Worm (Caenorhabditis elegans) whole organism, L2 larva: ENCODE measurements around the gene cpt-3.

ENCODE experiments used
- C34F6.9 ChIP-seq: fragments of 150-350 bp; optimal IDR thresholded peaks from 2 replicates; lab custom pipeline; 2014; ENCODE audit warnings: missing biosample characterization, missing genetic modification characterization
- ZK546.5 ChIP-seq: sonication (generic microtip); optimal IDR thresholded peaks from 2 replicates; lab custom pipeline; 2017; ENCODE audit warnings: missing biosample characterization, missing genetic modification characterization
- ama-1 ChIP-seq: fragments of 150-350 bp; optimal IDR thresholded peaks from 2 replicates; lab custom pipeline; 2018; ENCODE audit warnings: inconsistent platforms
- dmd-4 ChIP-seq: sonication (generic microtip); optimal IDR thresholded peaks from 2 replicates; lab custom pipeline; 2017; ENCODE audit warnings: missing biosample characterization, missing genetic modification characterization
- elt-1 ChIP-seq: fragments of 150-350 bp; optimal IDR thresholded peaks from 2 replicates; lab custom pipeline; 2014; ENCODE audit warnings: missing biosample characterization, missing genetic modification characterization
- lsy-2 ChIP-seq, 2 experiments: fragments of 150-350 bp in 1 of 2; sonication (generic microtip) in 1 of 2; optimal IDR thresholded peaks; 2 replicates each; lab custom pipeline; 2014 to 2017; ENCODE audit warnings: missing biosample characterization in 2 of 2, missing genetic modification characterization in 2 of 2
- nhr-129 ChIP-seq: fragments of 150-350 bp; optimal IDR thresholded peaks from 2 replicates; lab custom pipeline; 2014; ENCODE audit warnings: missing biosample characterization, missing genetic modification characterization
- nhr-23 ChIP-seq: fragments of 150-350 bp; optimal IDR thresholded peaks from 2 replicates; lab custom pipeline; 2014; ENCODE audit warnings: missing biosample characterization, missing genetic modification reagents, missing genetic modification characterization
- nhr-25 ChIP-seq: fragments of 150-350 bp; sonication (generic microtip); optimal IDR thresholded peaks from 3 replicates; lab custom pipeline; 2014; ENCODE audit warnings: missing biosample characterization, missing genetic modification characterization
- skn-1 ChIP-seq: sonication (generic microtip); optimal IDR thresholded peaks from 2 replicates; lab custom pipeline; 2017; ENCODE audit warnings: missing biosample characterization, missing genetic modification characterization
- snpc-4 ChIP-seq: fragments of 150-350 bp; optimal IDR thresholded peaks from 2 replicates; lab custom pipeline; 2014; ENCODE audit warnings: missing biosample characterization, missing genetic modification characterization
- unc-62 ChIP-seq: fragments of 150-350 bp; optimal IDR thresholded peaks from 2 replicates; lab custom pipeline; 2014; ENCODE audit warnings: missing biosample characterization, missing genetic modification reagents, missing genetic modification characterization

DNA sequence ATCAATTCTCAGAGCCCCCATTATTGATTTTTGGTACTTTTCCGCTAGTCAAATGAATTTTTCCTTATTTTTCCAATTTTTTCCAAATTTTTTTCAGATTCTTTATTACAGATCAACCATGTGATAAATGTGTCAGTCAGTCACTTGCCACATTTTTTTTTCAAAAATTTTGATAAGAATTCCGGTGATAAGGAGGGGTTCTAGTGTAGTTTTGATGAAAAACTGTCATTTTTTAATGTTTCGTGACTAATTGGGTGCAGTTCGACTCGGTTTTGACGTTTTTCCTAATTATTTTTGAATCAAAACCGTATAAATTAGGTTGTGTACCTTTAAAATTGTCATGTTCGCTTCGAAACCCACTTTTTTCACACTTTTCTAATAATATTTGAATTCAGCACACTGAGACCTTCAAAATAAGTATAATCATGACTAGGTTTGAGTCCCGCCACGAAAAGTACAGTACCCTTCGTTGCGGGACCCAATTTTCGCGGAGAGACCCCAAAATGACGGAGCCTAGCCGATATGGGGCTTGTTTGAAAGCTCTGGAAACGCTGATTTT is 17.3 kb downstream of the cpt-3 start:
- TF ChIP-seq ZK546.5 (tag; lab: Kevin White, UChicago) = no peak
- TF ChIP-seq nhr-129 (tag; lab: Kevin White, UChicago) = no peak
- TF ChIP-seq nhr-23 (tag; lab: Kevin White, UChicago) = no peak
- TF ChIP-seq snpc-4 (tag; lab: Kevin White, UChicago) = no peak
- no peak for TF ChIP-seq lsy-2 (tag; optimal IDR thresholded peaks at IDR 0.05; lab: Kevin White, UChicago)
- no peak for TF ChIP-seq ama-1
- no peak for TF ChIP-seq nhr-25
- TF ChIP-seq elt-1 = no peak
- TF ChIP-seq skn-1 (tag; lab: Kevin White, UChicago) = no peak
- TF ChIP-seq unc-62 (GFP tag; lab: Kevin White, UChicago) = no peak
- no peak for TF ChIP-seq dmd-4
- TF ChIP-seq C34F6.9 (tag; lab: Kevin White, UChicago) = no peak
